Worm (Caenorhabditis elegans): ENCODE measurements around the gene nhr-3.

Gene nhr-3

DNA sequence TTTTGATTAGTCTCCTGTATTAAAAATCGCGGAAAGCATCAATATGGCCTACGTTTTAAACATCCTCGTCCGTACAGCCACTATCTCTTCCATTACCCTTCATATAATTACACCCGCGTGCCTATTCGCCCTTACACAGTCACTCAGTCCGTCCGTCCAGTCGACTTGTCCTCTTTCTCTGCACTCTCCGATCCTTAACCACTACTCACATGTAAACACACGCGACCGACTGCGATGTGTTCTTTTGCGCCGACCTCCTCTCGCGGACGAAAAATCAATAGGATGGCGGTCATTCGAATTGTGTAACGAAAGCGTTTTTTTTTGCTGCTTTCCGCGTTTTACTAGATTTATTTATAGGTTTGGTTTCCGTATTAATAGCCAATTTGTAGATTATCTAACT, 44.4 kb downstream of the nhr-3 start, which contains the start of gene eor-2 (continued):
- TF ChIP-seq nhr-28 (tag; optimal IDR thresholded peaks at IDR 0.05) (no peak), skn-1 (tag; optimal IDR thresholded peaks at IDR 0.05) (peak; percentile 12), nhr-84 (tag; optimal IDR thresholded peaks at IDR 0.05) (no peak), ztf-11 (tag; optimal IDR thresholded peaks at IDR 0.05) (peak in 1 of 2 experiments; percentile 53), tbx-2 (tag; optimal IDR thresholded peaks at IDR 0.05) (peak; percentile 66), nhr-71 (tag; optimal IDR thresholded peaks at IDR 0.05) (peak; percentile 82), xbp-1 (tag; optimal IDR thresholded peaks at IDR 0.05) (peak; percentile 41), fos-1 (tag; optimal IDR thresholded peaks at IDR 0.05) (no peak), nhr-85 (tag) (peak; percentile 90), mdl-1 (tag; optimal IDR thresholded peaks at IDR 0.05) (peak; percentile 19 to 96), jun-1 (tag; optimal IDR thresholded peaks at IDR 0.05) (peak; percentile 80), nhr-19 (GFP tag; conservative IDR thresholded peaks at IDR 0.05) (peak; percentile 59), ceh-88 (GFP tag; IDR thresholded peaks at IDR 0.05) (no peak), C16A3.4 (tag; optimal IDR thresholded peaks at IDR 0.05) (peak; percentile 16), snu-23 (GFP tag; optimal IDR thresholded peaks at IDR 0.05) (peak; percentile 83), pqm-1 (tag; optimal IDR thresholded peaks at IDR 0.05) (no peak), nhr-90 (tag; optimal IDR thresholded peaks at IDR 0.05; ENCODE audit: poor library complexity) (peak; percentile 75)

DNA sequence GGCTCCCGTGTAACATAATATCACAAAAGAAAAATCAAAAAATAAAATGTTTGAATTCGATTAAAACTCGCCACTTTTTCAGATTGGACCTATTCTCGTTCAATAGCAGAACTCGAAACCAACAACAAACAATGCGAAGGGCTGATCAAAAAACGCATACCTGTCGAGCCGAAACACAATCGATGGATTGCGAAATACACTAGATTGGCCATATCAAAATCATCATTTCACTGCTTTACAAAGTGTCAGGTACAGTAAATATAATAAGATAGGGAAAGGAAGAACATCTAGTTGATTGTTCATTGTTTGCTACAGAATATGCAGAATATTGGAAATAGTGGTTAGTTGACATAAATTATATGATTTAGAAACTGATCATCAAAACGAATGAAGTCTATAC, 49.5 kb downstream of the nhr-3 start:
- TF ChIP-seq ces-1 (GFP tag; optimal IDR thresholded peaks at IDR 0.05) (no peak), blmp-1 (tag; optimal IDR thresholded peaks at IDR 0.05) (no peak), nhr-84 (tag; optimal IDR thresholded peaks at IDR 0.05) (no peak), vab-15 (tag; optimal IDR thresholded peaks at IDR 0.05) (no peak), unc-130 (tag; optimal IDR thresholded peaks at IDR 0.05) (no peak), C04F5.9 (tag; optimal IDR thresholded peaks at IDR 0.05) (no peak), isw-1 (GFP tag; IDR thresholded peaks at IDR 0.05) (no peak), pag-3 (tag; optimal IDR thresholded peaks at IDR 0.05; ENCODE audit: borderline replicate concordance, insufficient read depth) (no peak), C16A3.4 (tag; optimal IDR thresholded peaks at IDR 0.05) (no peak)

DNA sequence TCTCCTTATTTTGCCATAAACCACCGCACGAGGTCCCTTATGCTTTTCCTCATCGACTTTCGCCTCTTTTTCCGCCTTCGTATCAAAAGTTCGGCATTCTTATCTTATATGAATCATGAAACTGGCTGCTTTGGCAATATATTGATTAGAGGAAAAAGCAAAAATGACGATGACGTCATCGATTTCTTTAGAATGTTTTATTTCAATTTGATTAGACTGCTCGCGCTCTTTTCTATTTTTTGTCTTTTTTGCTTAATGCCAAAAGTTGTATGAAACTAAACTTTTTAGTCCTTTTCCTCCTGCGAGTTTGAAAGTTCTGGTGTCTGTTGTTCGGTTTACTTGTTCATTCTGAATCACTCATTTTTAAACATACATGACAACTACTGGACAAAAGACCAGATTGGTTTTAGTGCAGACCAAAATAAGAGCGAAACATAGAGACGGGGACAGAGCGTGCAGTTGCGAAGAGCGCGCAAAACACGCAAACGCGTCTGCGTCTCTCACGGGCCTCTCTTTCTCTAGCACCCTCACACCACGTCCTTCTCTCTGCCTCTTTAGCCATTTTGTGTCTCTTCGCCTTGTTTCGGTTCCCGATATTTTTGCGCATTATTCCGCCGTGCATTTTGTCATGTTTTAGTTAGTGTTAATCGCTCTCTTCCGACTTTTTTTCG, 51.9 kb downstream of the nhr-3 start:
- TF ChIP-seq xbp-1 (tag; optimal IDR thresholded peaks at IDR 0.05) (peak; percentile 38), sptf-1 (tag; optimal IDR thresholded peaks at IDR 0.05) (no peak), dsc-1 (tag; optimal IDR thresholded peaks at IDR 0.05) (peak; percentile 29), unc-86 (tag; optimal IDR thresholded peaks at IDR 0.05) (peak; percentile 46), aly-2 (tag; optimal IDR thresholded peaks at IDR 0.05) (no peak), ceh-8 (GFP tag; optimal IDR thresholded peaks at IDR 0.05) (peak; percentile 17), swsn-7 (tag; optimal IDR thresholded peaks at IDR 0.05) (peak; percentile 47), lin-14 (GFP tag; optimal IDR thresholded peaks at IDR 0.05) (peak; percentile 86), lin-35 (GFP tag; optimal IDR thresholded peaks at IDR 0.05) (peak; percentile 25 to 49), fkh-8 (tag; optimal IDR thresholded peaks at IDR 0.05) (peak; percentile 53), pax-3 (tag; optimal IDR thresholded peaks at IDR 0.05) (no peak), ets-5 (GFP tag; IDR thresholded peaks at IDR 0.05) (no peak), mef-2 (tag; optimal IDR thresholded peaks at IDR 0.05) (no peak), pqm-1 (tag; optimal IDR thresholded peaks at IDR 0.05) (no peak), nhr-12 (tag; optimal IDR thresholded peaks at IDR 0.05) (no peak), ztf-4 (tag; optimal IDR thresholded peaks at IDR 0.05) (no peak), C16A3.4 (tag; optimal IDR thresholded peaks at IDR 0.05) (no peak), nhr-85 (tag) (peak; percentile 76), mdl-1 (tag; optimal IDR thresholded peaks at IDR 0.05) (peak in 1 of 2 experiments; percentile 66), lin-13 (GFP tag; optimal IDR thresholded peaks at IDR 0.05) (no peak), lsy-2 (tag; optimal IDR thresholded peaks at IDR 0.05) (no peak), aha-1 (tag; optimal IDR thresholded peaks at IDR 0.05) (no peak), snu-23 (GFP tag; optimal IDR thresholded peaks at IDR 0.05) (peak; percentile 83), grh-1 (GFP tag; IDR thresholded peaks at IDR 0.05) (peak; percentile 32; the same call in 1 of the 2 replicates), isw-1 (GFP tag; IDR thresholded peaks at IDR 0.05) (peak; percentile 23), nhr-20 (tag; optimal IDR thresholded peaks at IDR 0.05) (peak; percentile 37), nhr-71 (tag; optimal IDR thresholded peaks at IDR 0.05) (peak; percentile 68), ceh-82 (tag; optimal IDR thresholded peaks at IDR 0.05) (peak; percentile 22 to 83 (median 61)), pag-3 (tag; optimal IDR thresholded peaks at IDR 0.05; ENCODE audit: borderline replicate concordance, insufficient read depth) (no peak), rnt-1 (tag; optimal IDR thresholded peaks at IDR 0.05) (peak; percentile 44), efl-1 (optimal IDR thresholded peaks at IDR 0.05) (peak in 1 of 2 experiments; percentile 72), efl-1 (GFP tag; optimal IDR thresholded peaks at IDR 0.05 in 1 of 2) (no peak), nhr-11 (tag; optimal IDR thresholded peaks at IDR 0.05) (no peak)
